Worm (Caenorhabditis elegans) whole organism, L1 larva: ENCODE results near the gene dos-3.

Experiments used
- aly-2 ChIP-seq: fragments of 150-350 bp; optimal IDR thresholded peaks from 2 replicates; lab custom pipeline; 2014; ENCODE audit warnings: missing biosample characterization, missing genetic modification characterization
- blmp-1 ChIP-seq: fragments of 150-350 bp; optimal IDR thresholded peaks from 2 replicates; lab custom pipeline; 2014; ENCODE audit warnings: missing biosample characterization, missing genetic modification characterization
- efl-1 ChIP-seq, 4 experiments: fragments of 150-350 bp; optimal IDR thresholded peaks in 3 of 4; peaks in 1 of 4; 1 replicate in 1 of 4; 2 replicates in 3 of 4; lab custom pipeline; 2014; ENCODE audit warnings: missing biosample characterization in 2 of 4, missing genetic modification characterization in 2 of 4, missing genetic modification reagents in 2 of 4
- lin-14 ChIP-seq: fragments of 200-800 bp; sonication (Bioruptor generic); optimal IDR thresholded peaks from 2 replicates; lab custom pipeline; 2018; ENCODE audit warnings: mild to moderate bottlenecking, missing genetic modification characterization, moderate library complexity, missing compliant biosample characterization
- lin-39 ChIP-seq: fragments of 150-350 bp; optimal IDR thresholded peaks from 2 replicates; lab custom pipeline; 2014; ENCODE audit warnings: missing biosample characterization, missing genetic modification reagents, missing genetic modification characterization
- lir-3 ChIP-seq: sonication (generic microtip); optimal IDR thresholded peaks from 2 replicates; lab custom pipeline; 2016; ENCODE audit warnings: mild to moderate bottlenecking, missing genetic modification characterization, moderate library complexity, missing compliant biosample characterization; ENCODE audit not compliant: poor library complexity

- no peak for TF ChIP-seq lin-14
- no peak for TF ChIP-seq lir-3 (tag; lab: Kevin White, UChicago)
- no peak for TF ChIP-seq aly-2 (tag; lab: Kevin White, UChicago)
- no peak for TF ChIP-seq efl-1 (optimal IDR thresholded peaks at IDR 0.05; lab: Kevin White, UChicago)
- TF ChIP-seq efl-1 (GFP tag; optimal IDR thresholded peaks at IDR 0.05 in 1 of 2; lab: Kevin White, UChicago): no peak
- no peak for TF ChIP-seq lin-39 (tag; lab: Kevin White, UChicago)
- TF ChIP-seq blmp-1 (tag; lab: Kevin White, UChicago): no peak
Observed at ce11 chrIII:842630-843029, 3.2 kb upstream of the dos-3 start, which contains the start of gene far-8.
